Fruit fly (Drosophila melanogaster) whole organism, embryonic: ENCODE data around the gene Vm26Ac.

Source experiments
- Blimp-1 ChIP-seq: fragments of 200-800 bp; sonication (Bioruptor generic); optimal IDR thresholded peaks from 3 replicates; lab custom pipeline; 2018; ENCODE audit warnings: missing biosample characterization, missing genetic modification characterization, mild to moderate bottlenecking, moderate library complexity, missing genetic modification reagents
- CG10565 ChIP-seq: fragments of 200-800 bp; sonication (Bioruptor generic); optimal IDR thresholded peaks from 3 replicates; lab custom pipeline; 2016; ENCODE audit warnings: missing biosample characterization, mild to moderate bottlenecking, missing genetic modification characterization
- CG11093 ChIP-seq: fragments of 200-800 bp; sonication (Bioruptor generic); IDR thresholded peaks from 3 replicates; pipeline ENCODE4 v1.3.6; 2022; ENCODE audit warnings: missing biosample characterization, missing genetic modification characterization
- CG11560 ChIP-seq: fragments of 200-800 bp; sonication (Bioruptor generic); IDR thresholded peaks from 3 replicates; pipeline ENCODE4 v1.3.6; 2022; ENCODE audit warnings: missing biosample characterization, missing genetic modification characterization
- CG12391 ChIP-seq: fragments of 200-800 bp; sonication (Bioruptor generic); optimal IDR thresholded peaks from 3 replicates; lab custom pipeline; 2018; ENCODE audit warnings: missing biosample characterization, mild to moderate bottlenecking, missing genetic modification characterization, moderate library complexity
- CG12769 ChIP-seq: fragments of 200-800 bp; sonication (Bioruptor generic); optimal IDR thresholded peaks from 2 replicates; lab custom pipeline; 2019; ENCODE audit warnings: missing biosample characterization, mild to moderate bottlenecking, missing genetic modification characterization, moderate library complexity
- CG15479 ChIP-seq: fragments of 200-800 bp; sonication (Bioruptor generic); optimal IDR thresholded peaks from 3 replicates; lab custom pipeline; 2019; ENCODE audit warnings: missing biosample characterization, mild to moderate bottlenecking, missing genetic modification characterization, moderate library complexity
- CG1603 ChIP-seq: fragments of 200-800 bp; sonication (Bioruptor generic); optimal IDR thresholded peaks from 2 replicates; lab custom pipeline; 2019; ENCODE audit warnings: missing biosample characterization, mild to moderate bottlenecking, missing genetic modification characterization, moderate library complexity
- CG17385 ChIP-seq: fragments of 200-800 bp; sonication (Bioruptor generic); optimal IDR thresholded peaks from 3 replicates; lab custom pipeline; 2018; ENCODE audit warnings: missing biosample characterization, mild to moderate bottlenecking, missing genetic modification characterization
- CG1792 ChIP-seq: fragments of 200-800 bp; sonication (Bioruptor generic); optimal IDR thresholded peaks from 2 replicates; lab custom pipeline; 2016; ENCODE audit warnings: missing biosample characterization, missing genetic modification characterization
- CG2199 ChIP-seq: fragments of 200-800 bp; sonication (Bioruptor generic); IDR thresholded peaks from 3 replicates; pipeline ENCODE4 v1.3.6; 2022; ENCODE audit warnings: missing biosample characterization, missing genetic modification characterization
- CG32532 ChIP-seq: fragments of 200-800 bp; sonication (Bioruptor generic); IDR thresholded peaks from 2 replicates; pipeline ENCODE4 v1.3.6; 2022; ENCODE audit warnings: missing biosample characterization, missing genetic modification characterization
- CG4282 ChIP-seq: fragments of 200-800 bp; sonication (Bioruptor generic); optimal IDR thresholded peaks from 2 replicates; lab custom pipeline; 2016; ENCODE audit warnings: missing biosample characterization, missing genetic modification characterization
- CG4730 ChIP-seq: fragments of 200-800 bp; sonication (Bioruptor generic); IDR thresholded peaks from 2 replicates; pipeline ENCODE4 v1.3.6; 2022; ENCODE audit warnings: missing biosample characterization, missing genetic modification characterization
- CG6689 ChIP-seq: fragments of 200-800 bp; sonication (Bioruptor generic); IDR thresholded peaks from 2 replicates; pipeline ENCODE4 v1.3.6; 2022; ENCODE audit warnings: missing biosample characterization, missing genetic modification characterization
- CG7271 ChIP-seq: fragments of 200-800 bp; sonication (Bioruptor generic); optimal IDR thresholded peaks from 2 replicates; lab custom pipeline; 2018; ENCODE audit warnings: missing biosample characterization, mild to moderate bottlenecking, missing genetic modification characterization, moderate library complexity
- CG7357 ChIP-seq: fragments of 200-800 bp; sonication (Bioruptor generic); IDR thresholded peaks from 3 replicates; pipeline ENCODE4 v1.3.6; 2022; ENCODE audit warnings: missing biosample characterization, missing genetic modification characterization
- CG7839 ChIP-seq: fragments of 200-800 bp; sonication (Bioruptor generic); optimal IDR thresholded peaks from 3 replicates; lab custom pipeline; 2018; ENCODE audit warnings: missing biosample characterization, mild to moderate bottlenecking, missing genetic modification characterization, moderate library complexity
- CG8924 ChIP-seq: fragments of 200-800 bp; optimal IDR thresholded peaks from 3 replicates; lab custom pipeline; 2019; ENCODE audit warnings: missing biosample characterization, mild to moderate bottlenecking, missing genetic modification characterization, moderate library complexity
- CG9876 ChIP-seq: fragments of 200-800 bp; sonication (Bioruptor generic); optimal IDR thresholded peaks from 2 replicates; lab custom pipeline; 2016; ENCODE audit warnings: missing biosample characterization, missing genetic modification characterization
- Dad ChIP-seq: fragments of 200-800 bp; sonication (Bioruptor generic); optimal IDR thresholded peaks from 3 replicates; lab custom pipeline; 2016; ENCODE audit warnings: missing biosample characterization, missing genetic modification characterization
- Deaf1 ChIP-seq: fragments of 200-800 bp; optimal IDR thresholded peaks from 3 replicates; lab custom pipeline; 2019; ENCODE audit warnings: missing biosample characterization, mild to moderate bottlenecking, missing genetic modification characterization, moderate library complexity
- Doc2 ChIP-seq: fragments of 200-800 bp; sonication (Bioruptor generic); IDR thresholded peaks from 2 replicates; pipeline ENCODE4 v1.3.6; 2022; ENCODE audit warnings: missing biosample characterization, missing genetic modification characterization
- Elba2 ChIP-seq: fragments of 200-800 bp; sonication (Bioruptor generic); optimal IDR thresholded peaks from 3 replicates; lab custom pipeline; 2016; ENCODE audit warnings: missing biosample characterization, missing genetic modification characterization
- Fer2 ChIP-seq: fragments of 200-800 bp; sonication (Bioruptor generic); optimal IDR thresholded peaks from 2 replicates; lab custom pipeline; 2018; ENCODE audit warnings: missing biosample characterization, mild to moderate bottlenecking, missing genetic modification characterization, moderate library complexity
- GATAe ChIP-seq: fragments of 200-800 bp; sonication (Bioruptor generic); conservative IDR thresholded peaks from 2 replicates; pipeline ENCODE4 v1.3.6; 2022; ENCODE audit warnings: missing biosample characterization, missing genetic modification characterization
- Lpt ChIP-seq: fragments of >200 bp; optimal IDR thresholded peaks from 2 replicates; lab custom pipeline; 2018; ENCODE audit warnings: missing biosample characterization, missing genetic modification characterization
- Med ChIP-seq: fragments of 200-800 bp; sonication (Bioruptor generic); peaks from one replicate; lab custom pipeline; 2016; ENCODE audit warnings: missing biosample characterization, missing genetic modification characterization, mild to moderate bottlenecking, inconsistent platforms, moderate library complexity
- Opbp ChIP-seq: fragments of 200-800 bp; sonication (Bioruptor generic); IDR thresholded peaks from 3 replicates; pipeline ENCODE4 v1.3.6; 2022; ENCODE audit warnings: missing biosample characterization, missing genetic modification characterization; ENCODE audit not compliant: partially characterized antibody
- Ptx1 ChIP-seq: fragments of 200-800 bp; sonication (Bioruptor generic); IDR thresholded peaks from 2 replicates; pipeline ENCODE4 v1.3.6; 2022; ENCODE audit warnings: missing biosample characterization, missing genetic modification characterization
- Six4 ChIP-seq: fragments of 200-800 bp; sonication (Bioruptor generic); optimal IDR thresholded peaks from 2 replicates; lab custom pipeline; 2016; ENCODE audit warnings: missing biosample characterization, missing genetic modification characterization
- Sry-δ ChIP-seq: fragments of 200-800 bp; sonication (Bioruptor generic); optimal IDR thresholded peaks from 2 replicates; lab custom pipeline; 2016; ENCODE audit warnings: missing biosample characterization, missing genetic modification characterization
- Vsx1 ChIP-seq: fragments of 200-800 bp; sonication (Bioruptor generic); optimal IDR thresholded peaks from 2 replicates; lab custom pipeline; 2017; ENCODE audit warnings: missing biosample characterization, mild to moderate bottlenecking, missing genetic modification characterization, missing genetic modification reagents
- bcd ChIP-seq: fragments of 200-800 bp; sonication (Bioruptor generic); optimal IDR thresholded peaks from 2 replicates; lab custom pipeline; 2017; ENCODE audit warnings: missing biosample characterization, mild to moderate bottlenecking, missing genetic modification characterization
- bowl ChIP-seq: fragments of 200-800 bp; sonication (Bioruptor generic); IDR thresholded peaks from 2 replicates; pipeline ENCODE4 v1.3.6; 2022; ENCODE audit warnings: missing biosample characterization, missing genetic modification characterization
- chinmo ChIP-seq: fragments of 200-800 bp; sonication (Bioruptor generic); IDR thresholded peaks from 4 replicates; pipeline ENCODE4 v1.3.6; 2022; ENCODE audit warnings: missing biosample characterization, missing genetic modification characterization; ENCODE audit not compliant: partially characterized antibody
- chn ChIP-seq: fragments of 200-800 bp; sonication (Bioruptor generic); optimal IDR thresholded peaks from 2 replicates; lab custom pipeline; 2016; ENCODE audit warnings: missing biosample characterization, missing genetic modification characterization
- crc ChIP-seq: fragments of 200-800 bp; sonication (Bioruptor generic); optimal IDR thresholded peaks from 2 replicates; lab custom pipeline; 2016; ENCODE audit warnings: missing biosample characterization, missing genetic modification characterization
- dmrt99B ChIP-seq: fragments of 200-800 bp; sonication (Bioruptor generic); optimal IDR thresholded peaks from 2 replicates; lab custom pipeline; 2018; ENCODE audit warnings: missing biosample characterization, mild to moderate bottlenecking, missing genetic modification characterization, moderate library complexity
- fru ChIP-seq: fragments of >200 bp; optimal IDR thresholded peaks from 2 replicates; lab custom pipeline; 2017
- lab ChIP-seq: fragments of 200-800 bp; sonication (Bioruptor generic); optimal IDR thresholded peaks from 3 replicates; lab custom pipeline; 2017; ENCODE audit warnings: missing biosample characterization, missing genetic modification characterization, mild to moderate bottlenecking, moderate library complexity, missing genetic modification reagents
- p53 ChIP-seq: fragments of 200-800 bp; sonication (Bioruptor generic); optimal IDR thresholded peaks from 2 replicates; lab custom pipeline; 2016; ENCODE audit warnings: missing biosample characterization, missing genetic modification characterization
- phol ChIP-seq: fragments of 200-800 bp; sonication (Bioruptor generic); optimal IDR thresholded peaks from 3 replicates; lab custom pipeline; 2018; ENCODE audit warnings: missing biosample characterization, mild to moderate bottlenecking, missing genetic modification characterization, moderate library complexity
- pnt ChIP-seq: fragments of 200-800 bp; sonication (Bioruptor generic); optimal IDR thresholded peaks from 3 replicates; lab custom pipeline; 2016; ENCODE audit warnings: missing biosample characterization, missing genetic modification characterization
- ranshi ChIP-seq: fragments of 200-800 bp; sonication (Bioruptor generic); IDR thresholded peaks from 2 replicates; pipeline ENCODE4 v1.3.6; 2022; ENCODE audit warnings: missing biosample characterization, missing genetic modification characterization
- sd ChIP-seq: fragments of 200-800 bp; sonication (Bioruptor generic); optimal IDR thresholded peaks from 3 replicates; lab custom pipeline; 2018; ENCODE audit warnings: missing biosample characterization, mild to moderate bottlenecking, missing genetic modification characterization, moderate library complexity
- sens ChIP-seq: fragments of 200-800 bp; sonication (Bioruptor generic); peaks from one replicate; lab custom pipeline; 2016; ENCODE audit warnings: missing biosample characterization, missing genetic modification characterization
- stc ChIP-seq: fragments of 200-800 bp; sonication (Bioruptor generic); IDR thresholded peaks from 2 replicates; pipeline ENCODE4 v1.3.6; 2022; ENCODE audit warnings: missing biosample characterization, missing genetic modification characterization
- usp ChIP-seq: fragments of >200 bp; optimal IDR thresholded peaks from 2 replicates; lab custom pipeline; 2017; ENCODE audit warnings: missing biosample characterization, missing genetic modification characterization
- zf30C ChIP-seq: fragments of 200-800 bp; sonication (Bioruptor generic); optimal IDR thresholded peaks from 3 replicates; lab custom pipeline; 2018; ENCODE audit warnings: missing biosample characterization, mild to moderate bottlenecking, missing genetic modification characterization

Gene Vm26Ac

DNA sequence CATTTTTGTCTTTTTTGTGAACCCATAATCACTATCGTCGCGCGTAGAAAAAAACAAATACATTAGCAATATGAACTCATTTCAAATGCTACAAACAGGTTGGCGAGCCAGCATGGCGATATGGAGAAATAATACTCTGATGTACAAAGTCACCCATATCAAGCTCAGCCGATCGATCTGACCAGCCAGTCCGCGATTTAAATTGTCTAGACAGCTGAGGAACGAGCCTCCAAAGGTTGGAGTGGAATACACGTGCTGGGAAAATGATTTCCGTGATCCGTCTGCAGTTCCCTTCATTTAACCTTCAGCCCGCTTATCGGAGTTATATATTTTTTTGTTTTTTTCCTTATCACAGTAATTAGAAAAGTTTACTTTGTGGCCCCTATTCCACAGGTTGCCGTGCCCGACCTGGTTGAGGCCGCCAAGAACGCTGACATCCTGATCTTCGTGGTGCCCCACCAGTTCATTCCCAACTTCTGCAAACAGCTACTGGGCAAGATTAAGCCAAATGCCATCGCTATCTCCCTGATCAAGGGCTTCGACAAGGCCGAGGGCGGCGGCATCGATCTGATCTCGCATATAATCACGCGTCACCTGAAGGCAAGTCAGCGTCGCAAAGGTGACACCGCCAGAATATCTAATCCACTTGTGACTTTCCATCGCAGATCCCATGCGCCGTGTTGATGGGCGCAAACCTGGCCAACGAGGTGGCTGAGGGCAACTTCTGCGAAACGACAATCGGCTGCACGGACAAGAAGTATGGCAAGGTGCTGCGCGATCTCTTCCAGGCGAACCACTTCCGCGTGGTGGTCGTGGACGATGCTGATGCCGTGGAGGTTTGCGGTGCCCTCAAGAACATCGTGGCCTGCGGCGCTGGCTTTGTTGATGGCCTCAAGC lies 12.5 kb downstream of the Vm26Ac start (continued):
- no peak for TF ChIP-seq fru (lab: Kevin White, UChicago)
- TF ChIP-seq Fer2 (tag; lab: Kevin White, UChicago): no peak
- no peak for TF ChIP-seq stc (GFP tag; lab: Robert Waterston, UW)
- no peak for TF ChIP-seq CG4282 (GFP tag; lab: Kevin White, UChicago)
- no peak for TF ChIP-seq CG7357
- peak; percentile 8 for TF ChIP-seq sens (GFP tag; lab: Kevin White, UChicago)
- TF ChIP-seq crc (GFP tag; lab: Kevin White, UChicago): no peak
- no peak for TF ChIP-seq Doc2
- TF ChIP-seq dmrt99B (tag; lab: Kevin White, UChicago): no peak
- TF ChIP-seq p53: no peak
- no peak for TF ChIP-seq ranshi (GFP tag; lab: Robert Waterston, UW)
- TF ChIP-seq CG12391 (tag; lab: Kevin White, UChicago): no peak
- no peak for TF ChIP-seq GATAe (GFP tag; lab: Robert Waterston, UW)
- no peak for TF ChIP-seq phol (tag; lab: Kevin White, UChicago)
- no peak for TF ChIP-seq usp
- no peak for TF ChIP-seq Lpt (GFP tag; lab: Kevin White, UChicago)
- no peak for TF ChIP-seq CG11093 (GFP tag; lab: Robert Waterston, UW)
- TF ChIP-seq Elba2 (GFP tag; lab: Kevin White, UChicago): no peak
- no peak for TF ChIP-seq CG4730
- TF ChIP-seq lab (GFP tag; lab: Kevin White, UChicago): no peak
- TF ChIP-seq pnt (GFP tag; lab: Kevin White, UChicago): no peak
- no peak for TF ChIP-seq CG7839 (tag; lab: Kevin White, UChicago)
- no peak for TF ChIP-seq CG10565 (GFP tag; lab: Kevin White, UChicago)
- no peak for TF ChIP-seq Ptx1 (GFP tag; lab: Robert Waterston, UW)
- no peak for TF ChIP-seq CG1603
- TF ChIP-seq Vsx1 (GFP tag; lab: Kevin White, UChicago): no peak
- TF ChIP-seq Six4 (GFP tag; lab: Kevin White, UChicago): no peak
- TF ChIP-seq CG1792 (GFP tag; lab: Kevin White, UChicago): no peak
- 0 out of 3 replicates have a peak, but pooled peaks have one; percentile 34 for TF ChIP-seq CG2199 (GFP tag; lab: Robert Waterston, UW)
- peak; percentile 81 for TF ChIP-seq CG12769
- TF ChIP-seq bcd (GFP tag; lab: Kevin White, UChicago): no peak
- no peak for TF ChIP-seq Dad
- no peak for TF ChIP-seq CG6689 (GFP tag; lab: Robert Waterston, UW)
- TF ChIP-seq chinmo (GFP tag; lab: Robert Waterston, UW): peak; percentile 75; the same call in 3 of the 4 replicates
- no peak for TF ChIP-seq CG32532
- no peak for TF ChIP-seq CG9876 (GFP tag; lab: Kevin White, UChicago)
- no peak for TF ChIP-seq Blimp-1 (GFP tag; lab: Kevin White, UChicago)
- TF ChIP-seq sd (tag; lab: Kevin White, UChicago): no peak
- no peak for TF ChIP-seq CG8924 (tag; lab: Kevin White, UChicago)
- no peak for TF ChIP-seq Deaf1 (tag; lab: Kevin White, UChicago)
- TF ChIP-seq CG17385 (GFP tag; lab: Kevin White, UChicago): no peak
- no peak for TF ChIP-seq bowl
- TF ChIP-seq chn (GFP tag; lab: Kevin White, UChicago): no peak
- no peak for TF ChIP-seq Opbp (GFP tag; lab: Robert Waterston, UW)
- TF ChIP-seq Sry-δ: no peak
- no peak for TF ChIP-seq CG15479
- 0 out of 3 replicates have a peak, but pooled peaks have one; percentile 60 for TF ChIP-seq CG11560
- peak; percentile 84 for TF ChIP-seq Med
- no peak for TF ChIP-seq zf30C (GFP tag; lab: Kevin White, UChicago)
- no peak for TF ChIP-seq CG7271 (tag; lab: Kevin White, UChicago)
